Worm (Caenorhabditis elegans) whole organism, early embryonic: ENCODE data around the gene C49F8.1.

Source experiments
- ama-1 ChIP-seq: fragments of 150-350 bp; optimal IDR thresholded peaks from 2 replicates; lab custom pipeline; 2014
- flt-1 ChIP-seq: fragments of 200-800 bp; sonication (Bioruptor generic); IDR thresholded peaks from 2 replicates; pipeline ENCODE4 v1.3.6; 2022; ENCODE audit warnings: missing genetic modification characterization, missing compliant biosample characterization
- pes-1 ChIP-seq: fragments of 200-800 bp; sonication (Bioruptor generic); IDR thresholded peaks from 2 replicates; pipeline ENCODE4 v1.3.6; 2022; ENCODE audit warnings: missing genetic modification reagents, missing genetic modification characterization, missing compliant biosample characterization
- tbx-11 ChIP-seq: fragments of 200-800 bp; sonication (Bioruptor generic); IDR thresholded peaks from 2 replicates; pipeline ENCODE4 v1.3.6; 2022; ENCODE audit warnings: missing genetic modification characterization, missing compliant biosample characterization
- tra-4 ChIP-seq: sonication (generic microtip); optimal IDR thresholded peaks from 2 replicates; lab custom pipeline; 2017; ENCODE audit warnings: missing genetic modification characterization, missing compliant biosample characterization

ce11 chrX:13411306-13411705, 46.5 kb upstream of the C49F8.1 start:
- no peak for TF ChIP-seq pes-1 (GFP tag; lab: Robert Waterston, UW)
- TF ChIP-seq ama-1 (lab: Kevin White, UChicago): no peak
- no peak for TF ChIP-seq tbx-11
- no peak for TF ChIP-seq flt-1 (GFP tag; lab: Robert Waterston, UW)
- TF ChIP-seq tra-4 (tag; lab: Kevin White, UChicago): no peak
